Fruit fly (Drosophila melanogaster): Measurements from ENCODE around the gene Ski6.

Gene Ski6

dm6 chr2L:13222225-13222648 is at the start of gene Ski6, which contains the start of gene CG16812 (continued):
- TF ChIP-seq Awh (GFP tag; IDR thresholded peaks at IDR 0.05) = peak; percentile 71
- TF ChIP-seq CG12744 (GFP tag; optimal IDR thresholded peaks at IDR 0.05) = no peak
- TF ChIP-seq ro (GFP tag; IDR thresholded peaks at IDR 0.05) = no peak
- TF ChIP-seq bbx (GFP tag; IDR thresholded peaks at IDR 0.05; ENCODE audit: partially characterized antibody) = no peak
- TF ChIP-seq mirr (GFP tag; optimal IDR thresholded peaks at IDR 0.05) = no peak
- TF ChIP-seq Elba2 (GFP tag; optimal IDR thresholded peaks at IDR 0.05) = peak; percentile 29
- TF ChIP-seq ab (GFP tag; optimal IDR thresholded peaks at IDR 0.05) = no peak
- no peak for TF ChIP-seq CG2889 (GFP tag; IDR thresholded peaks at IDR 0.05)
- peak; percentile 88 for TF ChIP-seq CG14710 (tag; optimal IDR thresholded peaks at IDR 0.05)
- TF ChIP-seq ci (GFP tag; IDR thresholded peaks at IDR 0.05) = 0 out of 3 replicates have a peak, but pooled peaks have one; percentile 20
- TF ChIP-seq Lpt (GFP tag; optimal IDR thresholded peaks at IDR 0.05) = no peak
- TF ChIP-seq Ets65A (GFP tag) = peak; percentile 79
- TF ChIP-seq Six4 (GFP tag; optimal IDR thresholded peaks at IDR 0.05) = peak; percentile 46
- peak; percentile 62 for TF ChIP-seq CG13296 (GFP tag; optimal IDR thresholded peaks at IDR 0.05)
- TF ChIP-seq Lhr (GFP tag; optimal IDR thresholded peaks at IDR 0.05) = no peak
- no peak for TF ChIP-seq CG34422 (GFP tag; IDR thresholded peaks at IDR 0.05)
- peak; percentile 33 for TF ChIP-seq CG33213 (GFP tag; optimal IDR thresholded peaks at IDR 0.05)
- no peak for TF ChIP-seq Adf1 (GFP tag; IDR thresholded peaks at IDR 0.05)
- peak; percentile 41 for TF ChIP-seq CG33557 (GFP tag; optimal IDR thresholded peaks at IDR 0.05)
- TF ChIP-seq CG10209 (GFP tag; optimal IDR thresholded peaks at IDR 0.05) = peak; percentile 37
- TF ChIP-seq bab2 (GFP tag; optimal IDR thresholded peaks at IDR 0.05) = peak; percentile 54
- no peak for TF ChIP-seq CG10321 (GFP tag; IDR thresholded peaks at IDR 0.05)
- TF ChIP-seq CG12219 (GFP tag; optimal IDR thresholded peaks at IDR 0.05) = no peak
- peak; percentile 66 for TF ChIP-seq tin (GFP tag; optimal IDR thresholded peaks at IDR 0.05)
- TF ChIP-seq dpn (GFP tag; optimal IDR thresholded peaks at IDR 0.05) = peak; percentile 2 to 80
- no peak for TF ChIP-seq CG18599 (GFP tag; optimal IDR thresholded peaks at IDR 0.05)
- no peak for TF ChIP-seq GATAe (GFP tag; conservative IDR thresholded peaks at IDR 0.05)

dm6 chr2L:13268040-13268652 is 45.9 kb upstream of the Ski6 start:
- TF ChIP-seq CG8944 (GFP tag; optimal IDR thresholded peaks at IDR 0.05) (no peak), nmo (GFP tag; optimal IDR thresholded peaks at IDR 0.05) (peak; percentile 12), CG2199 (GFP tag; IDR thresholded peaks at IDR 0.05) (0 out of 3 replicates have a peak, but pooled peaks have one; percentile 15), Xrp1 (GFP tag; IDR thresholded peaks at IDR 0.05) (peak; percentile 31; the same call in 1 of the 2 replicates), CG11504 (tag; optimal IDR thresholded peaks at IDR 0.05) (peak; percentile 3), dati (GFP tag; IDR thresholded peaks at IDR 0.05) (no peak), tio (GFP tag; optimal IDR thresholded peaks at IDR 0.05) (no peak), Side (GFP tag; optimal IDR thresholded peaks at IDR 0.05) (no peak), lola (GFP tag; optimal IDR thresholded peaks at IDR 0.05) (no peak), CG10979 (tag; optimal IDR thresholded peaks at IDR 0.05) (peak; percentile 10), lmd (GFP tag; IDR thresholded peaks at IDR 0.05) (0 out of 2 replicates have a peak, but pooled peaks have one; percentile 15), nom (GFP tag; optimal IDR thresholded peaks at IDR 0.05) (peak; percentile 41), Blimp-1 (GFP tag; optimal IDR thresholded peaks at IDR 0.05) (peak; percentile 5), Mes4 (GFP tag; optimal IDR thresholded peaks at IDR 0.05) (no peak)

Data from whole organism, embryonic.